Worm (Caenorhabditis elegans) whole organism, young adult: ENCODE data around the gene cest-35.1.

Experiments
- B0019.2 ChIP-seq: fragments of 200-800 bp; sonication (Bioruptor generic); conservative IDR thresholded peaks from 2 replicates; pipeline ENCODE4 v1.3.6; 2022; ENCODE audit warnings: missing genetic modification reagents, missing genetic modification characterization, missing compliant biosample characterization
- B0261.1 ChIP-seq: sonication (generic microtip); optimal IDR thresholded peaks from 2 replicates; lab custom pipeline; 2016; ENCODE audit warnings: mild to moderate bottlenecking, missing genetic modification characterization, moderate library complexity, missing compliant biosample characterization
- C17E4.6 ChIP-seq: fragments of 200-800 bp; sonication (Bioruptor generic); IDR thresholded peaks from 2 replicates; pipeline ENCODE4 v1.3.6; 2022; ENCODE audit warnings: missing genetic modification reagents, missing genetic modification characterization, missing compliant biosample characterization
- D2030.7 ChIP-seq: fragments of 200-800 bp; sonication (Bioruptor generic); IDR thresholded peaks from 2 replicates; pipeline ENCODE4 v1.3.6; 2022; ENCODE audit warnings: missing genetic modification reagents, missing genetic modification characterization, missing compliant biosample characterization
- F10E7.11 ChIP-seq: sonication (generic microtip); optimal IDR thresholded peaks from 2 replicates; lab custom pipeline; 2017; ENCODE audit warnings: mild to moderate bottlenecking, missing genetic modification characterization, moderate library complexity, missing compliant biosample characterization
- F37B4.10 ChIP-seq: fragments of 200-800 bp; sonication (Bioruptor generic); IDR thresholded peaks from 2 replicates; pipeline ENCODE4 v1.3.6; 2022; ENCODE audit warnings: missing genetic modification characterization, missing compliant biosample characterization
- T26A5.8 ChIP-seq: sonication (generic microtip); optimal IDR thresholded peaks from 2 replicates; lab custom pipeline; 2016; ENCODE audit warnings: missing genetic modification characterization, missing compliant biosample characterization
- Y53F4B.3 ChIP-seq: fragments of 200-800 bp; sonication (Bioruptor generic); IDR thresholded peaks from 2 replicates; pipeline ENCODE4 v1.3.6; 2022; ENCODE audit warnings: missing genetic modification reagents, missing genetic modification characterization, missing compliant biosample characterization
- Y53G8AR.9 ChIP-seq: fragments of 200-800 bp; sonication (Bioruptor generic); conservative IDR thresholded peaks from 2 replicates; pipeline ENCODE4 v1.3.6; 2022; ENCODE audit warnings: missing genetic modification reagents, missing genetic modification characterization, missing compliant biosample characterization
- Y56A3A.18 ChIP-seq: fragments of 200-800 bp; sonication (Bioruptor generic); IDR thresholded peaks from 2 replicates; pipeline ENCODE4 v1.3.6; 2022; ENCODE audit warnings: missing genetic modification reagents, missing genetic modification characterization, missing compliant biosample characterization
- Y79H2A.3 ChIP-seq: fragments of 200-800 bp; sonication (Bioruptor generic); conservative IDR thresholded peaks from 2 replicates; pipeline ENCODE4 v1.3.6; 2022; ENCODE audit warnings: missing genetic modification reagents, missing genetic modification characterization, missing compliant biosample characterization
- akir-1 ChIP-seq: fragments of 200-800 bp; sonication (Bioruptor generic); optimal IDR thresholded peaks from 2 replicates; lab custom pipeline; 2018; ENCODE audit warnings: mild to moderate bottlenecking, missing genetic modification characterization, moderate library complexity, missing compliant biosample characterization
- aptf-2 ChIP-seq: fragments of 200-800 bp; sonication (Bioruptor generic); conservative IDR thresholded peaks from 2 replicates; pipeline ENCODE4 v1.3.6; 2022; ENCODE audit warnings: missing genetic modification reagents, missing genetic modification characterization, missing compliant biosample characterization
- atf-7 ChIP-seq: sonication (generic microtip); optimal IDR thresholded peaks from 2 replicates; lab custom pipeline; 2017; ENCODE audit warnings: mild to moderate bottlenecking, missing genetic modification characterization, missing compliant biosample characterization
- attf-3 ChIP-seq: fragments of 200-800 bp; sonication (Bioruptor generic); conservative IDR thresholded peaks from 2 replicates; pipeline ENCODE4 v1.3.6; 2022; ENCODE audit warnings: missing genetic modification reagents, missing genetic modification characterization, missing compliant biosample characterization
- attf-6 ChIP-seq: fragments of 200-800 bp; sonication (Bioruptor generic); IDR thresholded peaks from 2 replicates; pipeline ENCODE4 v1.3.6; 2022; ENCODE audit warnings: missing genetic modification reagents, missing genetic modification characterization, missing compliant biosample characterization
- ccch-3 ChIP-seq: fragments of 200-800 bp; sonication (Bioruptor generic); optimal IDR thresholded peaks from 2 replicates; lab custom pipeline; 2018; ENCODE audit warnings: mild to moderate bottlenecking, missing genetic modification characterization, missing compliant biosample characterization
- cebp-2 ChIP-seq: fragments of 200-800 bp; sonication (Bioruptor generic); IDR thresholded peaks from 2 replicates; pipeline ENCODE4 v1.3.6; 2022; ENCODE audit warnings: missing genetic modification characterization, missing compliant biosample characterization
- ceh-100 ChIP-seq: fragments of 200-800 bp; sonication (Bioruptor generic); IDR thresholded peaks from 2 replicates; pipeline ENCODE4 v1.3.6; 2022; ENCODE audit warnings: missing genetic modification reagents, missing genetic modification characterization, missing compliant biosample characterization
- ceh-27 ChIP-seq: fragments of 200-800 bp; sonication (Bioruptor generic); optimal IDR thresholded peaks from 2 replicates; lab custom pipeline; 2018; ENCODE audit warnings: mild to moderate bottlenecking, missing genetic modification characterization, moderate library complexity, missing compliant biosample characterization
- die-1 ChIP-seq: sonication (generic microtip); optimal IDR thresholded peaks from 2 replicates; lab custom pipeline; 2016; ENCODE audit warnings: missing genotype, mild to moderate bottlenecking, missing genetic modification characterization, missing compliant biosample characterization
- egl-18 ChIP-seq: fragments of 200-800 bp; sonication (Bioruptor generic); IDR thresholded peaks from 2 replicates; pipeline ENCODE4 v1.3.6; 2022; ENCODE audit warnings: missing genetic modification reagents, missing genetic modification characterization, missing compliant biosample characterization
- ets-4 ChIP-seq: fragments of 200-800 bp; sonication (Bioruptor generic); optimal IDR thresholded peaks from 2 replicates; lab custom pipeline; 2018; ENCODE audit warnings: mild to moderate bottlenecking, missing genetic modification characterization, missing compliant biosample characterization
- hmg-1.2 ChIP-seq: fragments of 200-800 bp; sonication (Bioruptor generic); IDR thresholded peaks from 2 replicates; pipeline ENCODE4 v1.3.6; 2022; ENCODE audit warnings: missing genetic modification reagents, missing genetic modification characterization, missing compliant biosample characterization
- lag-1 ChIP-seq: fragments of 200-800 bp; sonication (Bioruptor generic); IDR thresholded peaks from 2 replicates; pipeline ENCODE4 v1.3.6; 2022; ENCODE audit warnings: missing genetic modification reagents, missing genetic modification characterization, missing compliant biosample characterization
- let-526 ChIP-seq: fragments of 200-800 bp; sonication (Bioruptor generic); IDR thresholded peaks from 2 replicates; pipeline ENCODE4 v1.3.6; 2022; ENCODE audit warnings: missing genetic modification reagents, missing genetic modification characterization, missing compliant biosample characterization
- lin-35 ChIP-seq, 3 experiments: fragments of 150-350 bp in 2 of 3; sonication (generic microtip) in 1 of 3; optimal IDR thresholded peaks; 2 replicates each; lab custom pipeline; 2014 to 2018; ENCODE audit warnings: missing biosample characterization in 3 of 3, missing genetic modification characterization in 3 of 3, missing genetic modification reagents in 3 of 3
- lsy-27 ChIP-seq: sonication (generic microtip); optimal IDR thresholded peaks from 2 replicates; lab custom pipeline; 2017; ENCODE audit warnings: missing genetic modification characterization, mild to moderate bottlenecking, missing compliant biosample characterization, antibody characterized with exemption, missing genotype, borderline replicate concordance; ENCODE audit not compliant: insufficient read depth
- madf-8 ChIP-seq: fragments of 200-800 bp; sonication (Bioruptor generic); conservative IDR thresholded peaks from 2 replicates; pipeline ENCODE4 v1.3.6; 2022; ENCODE audit warnings: missing genetic modification reagents, missing genetic modification characterization, missing compliant biosample characterization
- nfyb-1 ChIP-seq: fragments of 200-800 bp; sonication (Bioruptor generic); IDR thresholded peaks from 2 replicates; pipeline ENCODE4 v1.3.6; 2022; ENCODE audit warnings: missing genetic modification reagents, missing genetic modification characterization, missing compliant biosample characterization
- nhr-120 ChIP-seq: fragments of 200-800 bp; sonication (Bioruptor generic); IDR thresholded peaks from 2 replicates; pipeline ENCODE4 v1.3.6; 2022; ENCODE audit warnings: missing genetic modification characterization, missing compliant biosample characterization
- pbrm-1 ChIP-seq: fragments of 200-800 bp; sonication (Bioruptor generic); IDR thresholded peaks from 2 replicates; pipeline ENCODE4 v1.3.6; 2022; ENCODE audit warnings: missing genetic modification reagents, missing genetic modification characterization, missing compliant biosample characterization
- rcor-1 ChIP-seq: fragments of 200-800 bp; sonication (Bioruptor generic); IDR thresholded peaks from 2 replicates; pipeline ENCODE4 v1.3.6; 2022; ENCODE audit warnings: missing genetic modification reagents, missing genetic modification characterization, missing compliant biosample characterization
- repo-1 ChIP-seq: sonication (generic microtip); optimal IDR thresholded peaks from 2 replicates; lab custom pipeline; 2017; ENCODE audit warnings: mild to moderate bottlenecking, missing genetic modification characterization, missing compliant biosample characterization
- rpc-1 ChIP-seq, 2 experiments: fragments of 150-350 bp in 1 of 2; sonication (generic microtip) in 1 of 2; optimal IDR thresholded peaks; 2 replicates each; lab custom pipeline; 2014 to 2018; ENCODE audit warnings: missing biosample characterization in 1 of 2, missing genetic modification characterization in 1 of 2, missing genetic modification reagents in 1 of 2, missing genotype in 1 of 2
- snpc-1.1 ChIP-seq: sonication (generic microtip); optimal IDR thresholded peaks from 2 replicates; lab custom pipeline; 2017; ENCODE audit warnings: missing genetic modification characterization, mild to moderate bottlenecking, missing compliant biosample characterization, antibody characterized with exemption, moderate library complexity, missing genotype, missing genetic modification reagents; ENCODE audit not compliant: insufficient read depth
- snpc-3.4 ChIP-seq: sonication (generic microtip); optimal IDR thresholded peaks from 2 replicates; lab custom pipeline; 2017; ENCODE audit warnings: missing genetic modification characterization, mild to moderate bottlenecking, missing compliant biosample characterization, antibody characterized with exemption, moderate library complexity, missing genotype, missing genetic modification reagents
- somi-1 ChIP-seq: fragments of 200-800 bp; sonication (Bioruptor generic); optimal IDR thresholded peaks from 2 replicates; lab custom pipeline; 2018; ENCODE audit warnings: mild to moderate bottlenecking, missing genetic modification characterization, missing compliant biosample characterization
- tbp1 ChIP-seq: fragments of 200-800 bp; sonication (Bioruptor generic); optimal IDR thresholded peaks from 2 replicates; lab custom pipeline; 2018; ENCODE audit warnings: mild to moderate bottlenecking, missing genetic modification characterization, missing compliant biosample characterization
- unc-62 ChIP-seq: fragments of 150-350 bp; optimal IDR thresholded peaks from 2 replicates; lab custom pipeline; 2014; ENCODE audit warnings: missing biosample characterization, missing genetic modification reagents, missing genetic modification characterization
- ztf-22 ChIP-seq: fragments of 200-800 bp; sonication (Bioruptor generic); optimal IDR thresholded peaks from 2 replicates; lab custom pipeline; 2018; ENCODE audit warnings: mild to moderate bottlenecking, missing genetic modification characterization, moderate library complexity, missing compliant biosample characterization
- ztf-26 ChIP-seq: sonication (generic microtip); optimal IDR thresholded peaks from 2 replicates; lab custom pipeline; 2017; ENCODE audit warnings: missing genetic modification characterization, missing compliant biosample characterization
- ztf-28 ChIP-seq: fragments of 200-800 bp; sonication (Bioruptor generic); IDR thresholded peaks from 2 replicates; pipeline ENCODE4 v1.3.6; 2022; ENCODE audit warnings: missing genetic modification reagents, missing genetic modification characterization, missing compliant biosample characterization
- ztf-3 ChIP-seq: fragments of 200-800 bp; sonication (Bioruptor generic); optimal IDR thresholded peaks from 2 replicates; lab custom pipeline; 2018; ENCODE audit warnings: mild to moderate bottlenecking, missing genetic modification characterization, missing compliant biosample characterization
- ztf-6 ChIP-seq: fragments of 200-800 bp; sonication (Bioruptor generic); IDR thresholded peaks from 2 replicates; pipeline ENCODE4 v1.3.6; 2022; ENCODE audit warnings: missing genetic modification reagents, missing genetic modification characterization, missing compliant biosample characterization

The cest-35.1 gene

ce11 chrV:5272619-5273074, 29.7 kb upstream of the cest-35.1 start:
- TF ChIP-seq attf-6 (GFP tag; lab: Robert Waterston, UW), result no peak
- TF ChIP-seq ceh-27 (GFP tag; lab: Kevin White, UChicago), result no peak
- TF ChIP-seq pbrm-1, result peak; percentile 34; the same call in 1 of the 2 replicates
- TF ChIP-seq rcor-1 (GFP tag; lab: Robert Waterston, UW), result no peak
- TF ChIP-seq ztf-22 (GFP tag; lab: Kevin White, UChicago), result peak; percentile 1
- peak; percentile 34 for TF ChIP-seq ztf-3 (GFP tag; lab: Kevin White, UChicago)
- no peak for TF ChIP-seq lag-1
- TF ChIP-seq, all 124 proteins: peak for 3

ce11 chrV:5272034-5272433, 29.1 kb upstream of the cest-35.1 start:
- no peak for TF ChIP-seq lin-35 (GFP tag; optimal IDR thresholded peaks at IDR 0.05; lab: Kevin White, UChicago)
- TF ChIP-seq madf-8 (GFP tag; lab: Robert Waterston, UW), result no peak
- TF ChIP-seq Y53F4B.3 (GFP tag; lab: Robert Waterston, UW), result no peak
- TF ChIP-seq Y53G8AR.9 (GFP tag; lab: Robert Waterston, UW), result no peak
- TF ChIP-seq akir-1 (GFP tag; lab: Kevin White, UChicago), result no peak
- TF ChIP-seq C17E4.6 (GFP tag; lab: Robert Waterston, UW), result no peak
- TF ChIP-seq attf-3, result no peak
- TF ChIP-seq snpc-1.1 (tag; lab: Kevin White, UChicago), result no peak
- no peak for TF ChIP-seq F10E7.11 (tag; lab: Kevin White, UChicago)
- TF ChIP-seq cebp-2 (GFP tag; lab: Robert Waterston, UW), result no peak
- TF ChIP-seq ets-4, result no peak
- TF ChIP-seq Y56A3A.18 (GFP tag; lab: Robert Waterston, UW), result no peak
- no peak for TF ChIP-seq repo-1 (tag; lab: Kevin White, UChicago)
- no peak for TF ChIP-seq ceh-27 (GFP tag; lab: Kevin White, UChicago)
- TF ChIP-seq ztf-26 (tag; lab: Kevin White, UChicago), result no peak
- no peak for TF ChIP-seq egl-18
- TF ChIP-seq nhr-120, result no peak

- no peak for TF ChIP-seq B0261.1
- TF ChIP-seq Y79H2A.3, result no peak
- TF ChIP-seq ztf-28, result no peak
- no peak for TF ChIP-seq ztf-3 (GFP tag; lab: Kevin White, UChicago)
- TF ChIP-seq rpc-1 (optimal IDR thresholded peaks at IDR 0.05; lab: Kevin White, UChicago), result no peak
- no peak for TF ChIP-seq rpc-1 (tag; optimal IDR thresholded peaks at IDR 0.05; lab: Kevin White, UChicago)
- TF ChIP-seq Y53F4B.3 (GFP tag; lab: Robert Waterston, UW), result no peak
- TF ChIP-seq die-1, result no peak
- peak; percentile 62 for TF ChIP-seq ets-4
- TF ChIP-seq snpc-3.4 (tag; lab: Kevin White, UChicago), result no peak
- peak; percentile 82 for TF ChIP-seq atf-7 (tag; lab: Kevin White, UChicago)
- no peak for TF ChIP-seq ccch-3
- no peak for TF ChIP-seq D2030.7
- no peak for TF ChIP-seq attf-3
- peak; percentile 4 for TF ChIP-seq unc-62 (GFP tag; lab: Kevin White, UChicago)
- TF ChIP-seq hmg-1.2, result peak; percentile 14; the same call in 1 of the 2 replicates
- no peak for TF ChIP-seq snpc-1.1 (tag; lab: Kevin White, UChicago)
- TF ChIP-seq tbp1 (GFP tag; lab: Kevin White, UChicago), result peak; percentile 39
- 0 out of 2 replicates have a peak, but pooled peaks have one; percentile 10 for TF ChIP-seq ztf-6 (GFP tag; lab: Robert Waterston, UW)
- peak; percentile 81 for TF ChIP-seq somi-1 (GFP tag; lab: Kevin White, UChicago)
- peak; percentile 86 for TF ChIP-seq nfyb-1
- peak; percentile 84 for TF ChIP-seq let-526 (GFP tag; lab: Robert Waterston, UW)
- TF ChIP-seq F37B4.10 (GFP tag; lab: Robert Waterston, UW), result no peak
- no peak for TF ChIP-seq lsy-27 (tag; lab: Kevin White, UChicago)
- no peak for TF ChIP-seq B0019.2 (GFP tag; lab: Robert Waterston, UW)
- TF ChIP-seq T26A5.8 (tag; lab: Kevin White, UChicago), result no peak
- no peak for TF ChIP-seq ceh-100
- TF ChIP-seq aptf-2 (GFP tag; lab: Robert Waterston, UW), result no peak
- TF ChIP-seq nhr-120, result no peak
Observed at ce11 chrV:5271487-5271886, 28.6 kb upstream of the cest-35.1 start.
